Worm (Caenorhabditis elegans) whole organism, late embryonic: ENCODE measurements around the gene lgx-1.
A peak's percentile ranks its signal among the peaks of the same experiment; 100 is the strongest.

ENCODE experiments used
- C38D4.7 ChIP-seq: fragments of 200-800 bp; sonication (Bioruptor generic); optimal IDR thresholded peaks from 2 replicates; lab custom pipeline; 2018; ENCODE audit warnings: mild to moderate bottlenecking, missing genetic modification characterization, moderate library complexity, missing compliant biosample characterization
- F13H6.1 ChIP-seq: sonication (generic microtip); optimal IDR thresholded peaks from 2 replicates; lab custom pipeline; 2016; ENCODE audit warnings: missing genetic modification characterization, missing compliant biosample characterization
- K09A11.1 ChIP-seq: sonication (generic microtip); optimal IDR thresholded peaks from 2 replicates; lab custom pipeline; 2017; ENCODE audit warnings: antibody characterized with exemption, mild to moderate bottlenecking, missing genetic modification characterization, missing compliant biosample characterization; ENCODE audit not compliant: insufficient read depth
- Y22D7AL.16 ChIP-seq: sonication (generic microtip); optimal IDR thresholded peaks from 2 replicates; lab custom pipeline; 2016; ENCODE audit warnings: missing genetic modification characterization, missing compliant biosample characterization
- ahr-1 ChIP-seq: sonication (generic microtip); optimal IDR thresholded peaks from 2 replicates; lab custom pipeline; 2016; ENCODE audit warnings: missing genetic modification characterization, missing compliant biosample characterization
- ama-1 ChIP-seq: fragments of 150-350 bp; optimal IDR thresholded peaks from 2 replicates; lab custom pipeline; 2014
- ceh-14 ChIP-seq: sonication (generic microtip); optimal IDR thresholded peaks from 2 replicates; lab custom pipeline; 2016; ENCODE audit warnings: missing genotype, missing genetic modification characterization, missing compliant biosample characterization
- ceh-19 ChIP-seq: fragments of 200-800 bp; sonication (Bioruptor generic); optimal IDR thresholded peaks from 2 replicates; lab custom pipeline; 2018; ENCODE audit warnings: mild to moderate bottlenecking, missing genetic modification characterization, missing compliant biosample characterization
- ceh-22 ChIP-seq: sonication (generic microtip); optimal IDR thresholded peaks from 2 replicates; lab custom pipeline; 2017; ENCODE audit warnings: missing biosample characterization, missing genetic modification characterization
- ceh-30 ChIP-seq: fragments of 150-350 bp; optimal IDR thresholded peaks from 2 replicates; lab custom pipeline; 2014; ENCODE audit warnings: missing biosample characterization, missing genetic modification characterization
- ceh-34 ChIP-seq: sonication (generic microtip); optimal IDR thresholded peaks from 2 replicates; lab custom pipeline; 2016; ENCODE audit warnings: mild to moderate bottlenecking, missing genetic modification characterization, missing compliant biosample characterization
- ceh-45 ChIP-seq: fragments of 200-800 bp; sonication (Bioruptor generic); IDR thresholded peaks from 2 replicates; pipeline ENCODE4 v1.3.6; 2022; ENCODE audit warnings: missing genetic modification reagents, missing genetic modification characterization, missing compliant biosample characterization
- ceh-48 ChIP-seq: sonication (generic microtip); optimal IDR thresholded peaks from 2 replicates; lab custom pipeline; 2016; ENCODE audit warnings: missing genetic modification characterization, inconsistent platforms, missing compliant biosample characterization
- ceh-9 ChIP-seq: sonication (generic microtip); optimal IDR thresholded peaks from 2 replicates; lab custom pipeline; 2016; ENCODE audit warnings: mild to moderate bottlenecking, missing genetic modification characterization, inconsistent platforms, missing compliant biosample characterization
- che-1 ChIP-seq: sonication (generic microtip); optimal IDR thresholded peaks from 2 replicates; lab custom pipeline; 2016; ENCODE audit warnings: mild to moderate bottlenecking, missing genetic modification characterization, missing compliant biosample characterization
- dmd-4 ChIP-seq: sonication (generic microtip); optimal IDR thresholded peaks from 2 replicates; lab custom pipeline; 2016; ENCODE audit warnings: borderline replicate concordance, missing genetic modification characterization, missing compliant biosample characterization
- dve-1 ChIP-seq: sonication (generic microtip); optimal IDR thresholded peaks from 2 replicates; lab custom pipeline; 2017; ENCODE audit warnings: antibody characterized with exemption, mild to moderate bottlenecking, missing genetic modification characterization, missing compliant biosample characterization
- elt-2 ChIP-seq: sonication (generic microtip); optimal IDR thresholded peaks from 2 replicates; lab custom pipeline; 2016; ENCODE audit warnings: missing genetic modification reagents, missing genetic modification characterization, missing compliant biosample characterization
- elt-4 ChIP-seq: sonication (generic microtip); optimal IDR thresholded peaks from 2 replicates; lab custom pipeline; 2016; ENCODE audit warnings: missing genetic modification characterization, missing compliant biosample characterization
- eyg-1 ChIP-seq: sonication (generic microtip); optimal IDR thresholded peaks from 2 replicates; lab custom pipeline; 2016; ENCODE audit warnings: missing genotype, missing genetic modification characterization, missing compliant biosample characterization
- fkh-6 ChIP-seq: sonication (generic microtip); optimal IDR thresholded peaks from 2 replicates; lab custom pipeline; 2016; ENCODE audit warnings: missing genetic modification characterization, missing compliant biosample characterization
- gmeb-2 ChIP-seq: sonication (generic microtip); optimal IDR thresholded peaks from 2 replicates; lab custom pipeline; 2016; ENCODE audit warnings: missing genetic modification characterization, inconsistent platforms, missing compliant biosample characterization
- hlh-13 ChIP-seq: fragments of 200-800 bp; sonication (Bioruptor generic); optimal IDR thresholded peaks from 2 replicates; lab custom pipeline; 2018; ENCODE audit warnings: mild to moderate bottlenecking, missing genetic modification characterization, missing compliant biosample characterization
- hlh-15 ChIP-seq: sonication (generic microtip); optimal IDR thresholded peaks from 2 replicates; lab custom pipeline; 2016; ENCODE audit warnings: missing genetic modification characterization, missing compliant biosample characterization
- hlh-30 ChIP-seq: sonication (generic microtip); optimal IDR thresholded peaks from 2 replicates; lab custom pipeline; 2017; ENCODE audit warnings: antibody characterized with exemption, missing genetic modification characterization, missing compliant biosample characterization; ENCODE audit not compliant: insufficient read depth
- hlh-6 ChIP-seq: sonication (generic microtip); optimal IDR thresholded peaks from 2 replicates; lab custom pipeline; 2016; ENCODE audit warnings: missing genotype, missing genetic modification characterization, missing compliant biosample characterization
- hlh-8 ChIP-seq: sonication (generic microtip); optimal IDR thresholded peaks from 2 replicates; lab custom pipeline; 2016; ENCODE audit warnings: missing genotype, missing genetic modification characterization, missing compliant biosample characterization
- lim-6 ChIP-seq: sonication (generic microtip); optimal IDR thresholded peaks from 2 replicates; lab custom pipeline; 2016; ENCODE audit warnings: missing genetic modification characterization, missing compliant biosample characterization
- lin-11 ChIP-seq: fragments of 200-800 bp; sonication (Bioruptor generic); optimal IDR thresholded peaks from 2 replicates; lab custom pipeline; 2018; ENCODE audit warnings: mild to moderate bottlenecking, missing genetic modification characterization, missing compliant biosample characterization
- nhr-232 ChIP-seq: sonication (generic microtip); optimal IDR thresholded peaks from 2 replicates; lab custom pipeline; 2016; ENCODE audit warnings: missing genetic modification characterization, missing compliant biosample characterization
- pat-9 ChIP-seq: fragments of 200-800 bp; sonication (Bioruptor generic); optimal IDR thresholded peaks from 2 replicates; lab custom pipeline; 2018; ENCODE audit warnings: mild to moderate bottlenecking, missing genetic modification characterization, moderate library complexity, missing compliant biosample characterization
- pqm-1 ChIP-seq: sonication (generic microtip); optimal IDR thresholded peaks from 2 replicates; lab custom pipeline; 2016; ENCODE audit warnings: missing genetic modification characterization, missing compliant biosample characterization
- pros-1 ChIP-seq: fragments of 150-350 bp; optimal IDR thresholded peaks from 2 replicates; lab custom pipeline; 2014; ENCODE audit warnings: missing biosample characterization, missing genetic modification reagents, missing genetic modification characterization
- ref-2 ChIP-seq: sonication (generic microtip); optimal IDR thresholded peaks from 2 replicates; lab custom pipeline; 2016; ENCODE audit warnings: missing genetic modification characterization, missing compliant biosample characterization
- sdc-2 ChIP-seq: sonication (generic microtip); optimal IDR thresholded peaks from 2 replicates; lab custom pipeline; 2016; ENCODE audit warnings: missing genotype, missing genetic modification characterization, missing compliant biosample characterization
- sox-4 ChIP-seq: sonication (generic microtip); optimal IDR thresholded peaks from 2 replicates; lab custom pipeline; 2017; ENCODE audit warnings: mild to moderate bottlenecking, missing genetic modification characterization, inconsistent platforms, missing compliant biosample characterization
- tbx-7 ChIP-seq: sonication (generic microtip); optimal IDR thresholded peaks from 2 replicates; lab custom pipeline; 2016; ENCODE audit warnings: missing genotype, missing genetic modification characterization, missing compliant biosample characterization
- ttx-3 ChIP-seq: sonication (generic microtip); optimal IDR thresholded peaks from 2 replicates; lab custom pipeline; 2016; ENCODE audit warnings: missing genetic modification reagents, missing genetic modification characterization, missing compliant biosample characterization
- unc-3 ChIP-seq, 2 experiments: fragments of 200-800 bp in 1 of 2; sonication (Bioruptor generic) in 1 of 2; sonication (generic microtip) in 1 of 2; conservative IDR thresholded peaks in 1 of 2; optimal IDR thresholded peaks in 1 of 2; 2 replicates each; pipeline versions ENCODE4 v1.3.6 to Lab custom; 2016 to 2022; ENCODE audit warnings: missing compliant biosample characterization in 2 of 2, missing genetic modification characterization in 2 of 2, missing genetic modification reagents in 1 of 2
- unc-42 ChIP-seq: sonication (generic microtip); optimal IDR thresholded peaks from 2 replicates; lab custom pipeline; 2016; ENCODE audit warnings: missing genotype, missing genetic modification characterization, missing compliant biosample characterization
- unc-55 ChIP-seq: sonication (generic microtip); optimal IDR thresholded peaks from 2 replicates; lab custom pipeline; 2017; ENCODE audit warnings: missing biosample characterization, missing genetic modification reagents, missing genetic modification characterization

Gene lgx-1

DNA sequence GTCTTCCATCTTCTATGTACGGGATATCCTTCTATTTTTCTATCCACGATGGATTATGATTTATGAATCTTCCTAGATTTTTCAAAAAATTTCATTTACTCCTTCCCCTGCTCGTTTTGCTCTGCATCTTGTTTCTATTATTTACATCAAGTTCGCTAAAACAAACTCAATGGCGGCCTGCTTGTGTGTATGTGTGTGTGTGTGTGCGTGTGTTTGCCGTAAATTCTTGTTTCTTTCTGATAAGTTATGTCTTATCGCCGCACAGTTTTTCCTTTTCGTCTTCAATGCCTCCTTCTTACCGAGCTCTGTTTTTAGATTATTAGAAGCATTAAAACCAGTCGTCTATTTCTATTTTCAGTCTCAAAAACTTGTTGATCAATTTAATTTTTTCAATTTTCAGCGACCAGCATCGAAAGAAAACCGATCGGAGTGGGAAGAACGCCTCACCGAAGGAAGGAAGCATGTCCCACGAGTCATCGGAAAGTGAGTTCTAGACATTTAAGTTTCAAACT is 59.0 kb downstream of the lgx-1 start, which contains the start of gene dlg-1:
dlg-1 (plus strand) TSS at position 401 of the 512 bp plus-strand sequence.
- TF ChIP-seq tbx-7 (tag; lab: Kevin White, UChicago) (no peak), ceh-22 (tag; lab: Kevin White, UChicago) (no peak), eyg-1 (no peak), ttx-3 (tag; lab: Kevin White, UChicago) (no peak), pros-1 (no peak)

DNA sequence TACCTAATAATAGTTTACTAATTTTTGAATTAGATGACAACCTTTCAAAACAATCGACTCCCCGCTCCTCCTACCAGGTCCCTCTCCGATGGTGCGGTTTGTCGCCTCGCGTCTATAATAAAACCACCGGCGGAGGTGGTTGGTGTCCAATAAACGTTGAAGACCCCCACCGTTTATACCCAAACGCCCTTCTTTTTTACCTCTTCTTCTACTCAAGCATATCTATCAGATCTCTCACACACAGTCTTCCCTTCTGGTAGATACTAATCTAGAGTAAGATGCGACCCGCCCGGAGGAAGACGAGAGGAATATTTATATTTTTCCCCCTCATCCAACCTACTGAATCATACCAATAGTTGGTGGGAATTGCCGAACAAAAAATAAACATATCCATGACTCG is 59.4 kb downstream of the lgx-1 start:
- TF ChIP-seq nhr-232 (tag; lab: Kevin White, UChicago): no peak
- no peak for TF ChIP-seq F13H6.1 (tag; lab: Kevin White, UChicago)
- no peak for TF ChIP-seq unc-3 (GFP tag; conservative IDR thresholded peaks at IDR 0.05; lab: Robert Waterston, UW)
- no peak for TF ChIP-seq unc-3 (tag; optimal IDR thresholded peaks at IDR 0.05; lab: Kevin White, UChicago)
- TF ChIP-seq pqm-1 (tag; lab: Kevin White, UChicago): no peak

DNA sequence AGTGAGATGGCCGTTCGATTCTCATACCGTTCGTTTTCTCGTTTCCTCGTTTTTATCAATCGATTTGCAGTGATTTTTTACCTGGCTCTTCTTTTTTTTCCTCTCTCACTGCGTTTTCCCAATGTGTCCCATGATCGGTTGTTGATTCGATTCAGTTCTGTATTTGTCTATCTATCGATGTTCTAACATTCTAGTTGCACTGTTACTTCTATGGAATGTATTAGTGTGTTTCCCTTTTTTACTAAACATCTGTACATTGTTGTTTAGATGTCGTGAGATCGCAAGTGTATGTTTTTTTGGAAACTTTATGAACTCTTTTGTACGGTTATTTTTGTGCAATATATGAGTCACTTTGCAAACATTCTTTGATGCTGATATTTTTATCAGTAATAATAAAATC is 60.7 kb downstream of the lgx-1 start:
- TF ChIP-seq pros-1 (no peak), eyg-1 (no peak), ceh-30 (tag; lab: Kevin White, UChicago) (no peak), ttx-3 (tag; lab: Kevin White, UChicago) (no peak), sox-4 (tag; lab: Kevin White, UChicago) (no peak), ceh-48 (tag; lab: Kevin White, UChicago) (no peak), lim-6 (tag; lab: Kevin White, UChicago) (no peak), ceh-45 (GFP tag; lab: Robert Waterston, UW) (no peak), fkh-6 (tag; lab: Kevin White, UChicago) (no peak), hlh-30 (tag; lab: Kevin White, UChicago) (no peak), nhr-232 (tag; lab: Kevin White, UChicago) (no peak), F13H6.1 (tag; lab: Kevin White, UChicago) (no peak), ceh-22 (tag; lab: Kevin White, UChicago) (no peak), sdc-2 (tag; lab: Kevin White, UChicago) (no peak)

DNA sequence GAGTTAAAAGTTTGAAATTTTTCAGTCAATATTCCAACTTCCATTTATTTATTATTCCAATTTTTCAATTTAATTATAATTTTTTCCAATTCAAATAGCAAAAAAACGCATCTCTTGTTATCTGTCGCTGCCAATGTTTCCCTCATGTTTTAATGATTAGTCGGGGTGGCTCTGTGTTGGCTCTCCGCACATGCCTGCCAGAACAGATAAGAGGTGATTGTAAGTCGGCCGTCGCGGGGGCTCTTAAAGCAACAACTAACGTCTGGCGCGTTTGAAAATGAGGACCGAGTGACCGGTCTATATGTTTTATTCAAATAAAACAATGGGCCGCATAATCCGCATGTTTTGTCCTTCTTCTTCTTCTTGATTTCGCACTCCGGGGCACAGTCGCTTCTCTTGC is 62.0 kb downstream of the lgx-1 start:
- TF ChIP-seq unc-55 (GFP tag; lab: Kevin White, UChicago): no peak
- peak; percentile 47 for TF ChIP-seq elt-2 (tag; lab: Kevin White, UChicago)
- TF ChIP-seq, all 69 proteins: peak for 1

DNA sequence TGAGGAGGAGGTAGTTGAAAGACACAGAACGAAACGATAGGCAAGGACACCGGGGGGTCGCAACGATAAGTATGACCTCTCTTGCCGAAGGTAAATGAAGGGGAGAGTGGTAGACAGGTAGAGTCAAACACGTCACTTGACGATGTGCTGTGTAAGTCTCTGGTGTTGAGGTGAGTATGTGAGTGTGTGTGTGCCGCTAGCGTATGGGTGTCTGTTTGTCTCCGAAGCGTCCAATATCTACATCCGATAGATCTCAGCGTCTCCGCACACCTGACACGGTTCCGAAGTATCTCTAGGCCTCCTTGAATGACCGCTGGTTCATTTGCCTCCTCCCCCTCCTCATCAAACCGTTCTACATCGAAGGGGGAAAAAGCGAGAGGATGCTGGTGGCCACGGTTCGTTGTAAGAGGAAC is 63.1 kb downstream of the lgx-1 start:
- TF ChIP-seq elt-4 (tag; lab: Kevin White, UChicago) (no peak), ceh-34 (peak; percentile 62), pros-1 (peak; percentile 25), dve-1 (tag; lab: Kevin White, UChicago) (peak; percentile 50), ref-2 (peak; percentile 74), sox-4 (tag; lab: Kevin White, UChicago) (no peak), eyg-1 (peak; percentile 34), ceh-19 (GFP tag; lab: Kevin White, UChicago) (peak; percentile 61), dmd-4 (tag; lab: Kevin White, UChicago) (no peak), ceh-9 (tag; lab: Kevin White, UChicago) (no peak), hlh-15 (tag; lab: Kevin White, UChicago) (no peak), unc-42 (tag; lab: Kevin White, UChicago) (no peak), lin-11 (tag; lab: Kevin White, UChicago) (no peak), unc-55 (GFP tag; lab: Kevin White, UChicago) (peak; percentile 60), unc-3 (GFP tag; conservative IDR thresholded peaks at IDR 0.05; lab: Robert Waterston, UW) (no peak), unc-3 (tag; optimal IDR thresholded peaks at IDR 0.05; lab: Kevin White, UChicago) (no peak), fkh-6 (tag; lab: Kevin White, UChicago) (no peak), pqm-1 (tag; lab: Kevin White, UChicago) (no peak), pat-9 (no peak), hlh-8 (no peak), C38D4.7 (GFP tag; lab: Kevin White, UChicago) (no peak), K09A11.1 (tag; lab: Kevin White, UChicago) (no peak), nhr-232 (tag; lab: Kevin White, UChicago) (no peak), sdc-2 (tag; lab: Kevin White, UChicago) (peak; percentile 83), gmeb-2 (tag; lab: Kevin White, UChicago) (no peak), ceh-14 (no peak), Y22D7AL.16 (tag; lab: Kevin White, UChicago) (no peak), hlh-6 (tag; lab: Kevin White, UChicago) (peak; percentile 42), che-1 (tag; lab: Kevin White, UChicago) (no peak), F13H6.1 (tag; lab: Kevin White, UChicago) (peak; percentile 55), ama-1 (lab: Kevin White, UChicago) (no peak), ahr-1 (tag; lab: Kevin White, UChicago) (no peak), hlh-13 (GFP tag; lab: Kevin White, UChicago) (no peak)
